Worm (Caenorhabditis elegans): Measurements from ENCODE around the gene pph-4.1.
A peak's percentile ranks its signal among the peaks of the same experiment; 100 is the strongest.

ce11 chrIII:12399709-12400108, 48.6 kb upstream of the pph-4.1 start:
- peak; percentile 84 for TF ChIP-seq tab-1 (GFP tag; IDR thresholded peaks at IDR 0.05)
- TF ChIP-seq ref-1 (GFP tag; conservative IDR thresholded peaks at IDR 0.05), result 0 out of 2 replicates have a peak, but pooled peaks have one; percentile 50
- peak; percentile 47; the same call in 1 of the 2 replicates for TF ChIP-seq ztf-23 (GFP tag; IDR thresholded peaks at IDR 0.05)
- peak; percentile 86 for TF ChIP-seq flt-1 (GFP tag; IDR thresholded peaks at IDR 0.05)
- peak; percentile 46; the same call in 1 of the 2 replicates for TF ChIP-seq klf-2 (GFP tag; conservative IDR thresholded peaks at IDR 0.05)
- peak; percentile 29; the same call in 1 of the 2 replicates for TF ChIP-seq T22C8.4 (GFP tag; IDR thresholded peaks at IDR 0.05)

All from whole organism, midembryonic.